Worm (Caenorhabditis elegans) whole organism, L4 larva: ENCODE data around the gene dct-1.

Experiments
- F26F4.8 ChIP-seq: fragments of 200-800 bp; sonication (Bioruptor generic); conservative IDR thresholded peaks from 2 replicates; pipeline ENCODE4 v1.3.6; 2022; ENCODE audit warnings: missing genetic modification characterization, missing compliant biosample characterization
- R02D3.7 ChIP-seq: fragments of 150-350 bp; sonication (generic microtip); optimal IDR thresholded peaks from 3 replicates; lab custom pipeline; 2014; ENCODE audit warnings: missing biosample characterization, missing genetic modification characterization
- Y105C5A.15 ChIP-seq: fragments of 200-800 bp; sonication (Bioruptor generic); IDR thresholded peaks from 2 replicates; pipeline ENCODE4 v1.3.6; 2022; ENCODE audit warnings: missing genetic modification characterization, missing compliant biosample characterization
- Y5F2A.4 ChIP-seq: fragments of 200-800 bp; sonication (Bioruptor generic); optimal IDR thresholded peaks from 2 replicates; lab custom pipeline; 2018; ENCODE audit warnings: mild to moderate bottlenecking, missing genetic modification characterization, missing compliant biosample characterization
- aha-1 ChIP-seq: fragments of 150-350 bp; peaks from one replicate; lab custom pipeline; 2014; ENCODE audit warnings: missing biosample characterization, missing genetic modification characterization
- arid-1 ChIP-seq: fragments of 200-800 bp; sonication (Bioruptor generic); conservative IDR thresholded peaks from 2 replicates; pipeline ENCODE4 v1.3.6; 2022; ENCODE audit warnings: missing genetic modification reagents, missing genetic modification characterization, missing compliant biosample characterization
- attf-4 ChIP-seq: sonication (generic microtip); optimal IDR thresholded peaks from 3 replicates; lab custom pipeline; 2017; ENCODE audit warnings: missing biosample characterization, missing genetic modification characterization
- ceh-44 ChIP-seq: fragments of 200-800 bp; sonication (Bioruptor generic); IDR thresholded peaks from 2 replicates; pipeline ENCODE4 v1.3.6; 2022; ENCODE audit warnings: missing genetic modification reagents, missing genetic modification characterization, missing compliant biosample characterization
- ceh-62 ChIP-seq: sonication (generic microtip); optimal IDR thresholded peaks from 2 replicates; lab custom pipeline; 2017; ENCODE audit warnings: missing biosample characterization, missing genetic modification characterization
- ceh-82 ChIP-seq: sonication (generic microtip); optimal IDR thresholded peaks from 2 replicates; lab custom pipeline; 2017; ENCODE audit warnings: missing biosample characterization, missing genetic modification characterization
- ctbp-1 ChIP-seq: fragments of 200-800 bp; sonication (Bioruptor generic); IDR thresholded peaks from 2 replicates; pipeline ENCODE4 v1.3.6; 2022; ENCODE audit warnings: missing genetic modification reagents, missing genetic modification characterization, missing compliant biosample characterization
- daf-12 ChIP-seq: fragments of 150-350 bp; optimal IDR thresholded peaks from 2 replicates; lab custom pipeline; 2014; ENCODE audit warnings: missing biosample characterization, missing genetic modification reagents, missing genetic modification characterization
- daf-16 ChIP-seq, 3 experiments: sonication (generic microtip); optimal IDR thresholded peaks; 2 replicates each; lab custom pipeline; 2016 to 2017; ENCODE audit warnings: missing genetic modification characterization in 3 of 3, missing genetic modification reagents in 3 of 3, mild to moderate bottlenecking in 2 of 3, missing compliant biosample characterization in 2 of 3, missing biosample characterization in 1 of 3, moderate library complexity in 1 of 3
- dmd-6 ChIP-seq: fragments of 200-800 bp; sonication (Bioruptor generic); IDR thresholded peaks from 2 replicates; pipeline ENCODE4 v1.3.6; 2022; ENCODE audit warnings: missing genetic modification reagents, missing genetic modification characterization, missing compliant biosample characterization
- dpl-1 ChIP-seq: fragments of 150-350 bp; optimal IDR thresholded peaks from 2 replicates; lab custom pipeline; 2014; ENCODE audit warnings: missing biosample characterization, missing genetic modification reagents, missing genetic modification characterization
- dve-1 ChIP-seq: sonication (generic microtip); optimal IDR thresholded peaks from 2 replicates; lab custom pipeline; 2017; ENCODE audit warnings: antibody characterized with exemption, mild to moderate bottlenecking, missing genetic modification characterization, missing compliant biosample characterization; ENCODE audit not compliant: insufficient read depth
- hlh-11 ChIP-seq: fragments of 200-800 bp; sonication (Bioruptor generic); optimal IDR thresholded peaks from 2 replicates; lab custom pipeline; 2018; ENCODE audit warnings: mild to moderate bottlenecking, missing genetic modification characterization, missing compliant biosample characterization
- hlh-30 ChIP-seq: sonication (generic microtip); optimal IDR thresholded peaks from 2 replicates; lab custom pipeline; 2017; ENCODE audit warnings: antibody characterized with exemption, mild to moderate bottlenecking, missing genetic modification characterization, missing compliant biosample characterization; ENCODE audit not compliant: insufficient read depth
- hmg-1.1 ChIP-seq: fragments of 200-800 bp; sonication (Bioruptor generic); IDR thresholded peaks from 2 replicates; pipeline ENCODE4 v1.3.6; 2022; ENCODE audit warnings: missing genetic modification reagents, missing genetic modification characterization, missing compliant biosample characterization
- lin-15B ChIP-seq: fragments of 150-350 bp; sonication (generic microtip); optimal IDR thresholded peaks from 3 replicates; lab custom pipeline; 2014; ENCODE audit warnings: missing biosample characterization, missing genetic modification characterization
- lin-38 ChIP-seq: fragments of 200-800 bp; sonication (Bioruptor generic); IDR thresholded peaks from 2 replicates; pipeline ENCODE4 v1.3.6; 2022; ENCODE audit warnings: missing genetic modification reagents, missing genetic modification characterization, missing compliant biosample characterization
- lir-3 ChIP-seq: sonication (generic microtip); optimal IDR thresholded peaks from 2 replicates; lab custom pipeline; 2016; ENCODE audit warnings: mild to moderate bottlenecking, missing genetic modification characterization, missing compliant biosample characterization
- madf-5 ChIP-seq, 2 experiments: fragments of 200-800 bp; sonication (Bioruptor generic); IDR thresholded peaks; 2 replicates each; pipeline ENCODE4 v1.3.6; 2022; ENCODE audit warnings: missing compliant biosample characterization in 2 of 2, missing genetic modification characterization in 2 of 2
- mdl-1 ChIP-seq, 2 experiments: fragments of 150-350 bp in 1 of 2; sonication (generic microtip) in 1 of 2; optimal IDR thresholded peaks; 2 replicates each; lab custom pipeline; 2014 to 2017; ENCODE audit warnings: missing biosample characterization in 2 of 2, missing genetic modification characterization in 2 of 2
- mdt-29 ChIP-seq: fragments of 200-800 bp; sonication (Bioruptor generic); IDR thresholded peaks from 2 replicates; pipeline ENCODE4 v1.3.6; 2022; ENCODE audit warnings: missing genetic modification reagents, missing genetic modification characterization, missing compliant biosample characterization
- mep-1 ChIP-seq: fragments of 150-350 bp; sonication (generic microtip); optimal IDR thresholded peaks from 3 replicates; lab custom pipeline; 2014; ENCODE audit warnings: missing biosample characterization, missing genetic modification characterization
- mxl-3 ChIP-seq: fragments of 200-800 bp; sonication (Bioruptor generic); optimal IDR thresholded peaks from 2 replicates; lab custom pipeline; 2018; ENCODE audit warnings: mild to moderate bottlenecking, missing genetic modification characterization, missing compliant biosample characterization
- nhr-28 ChIP-seq: fragments of 150-350 bp; optimal IDR thresholded peaks from 2 replicates; lab custom pipeline; 2014; ENCODE audit warnings: missing biosample characterization, missing genetic modification characterization
- nhr-41 ChIP-seq: fragments of 200-800 bp; sonication (Bioruptor generic); IDR thresholded peaks from 2 replicates; pipeline ENCODE4 v1.3.6; 2022; ENCODE audit warnings: missing genetic modification reagents, missing genetic modification characterization, missing compliant biosample characterization
- nhr-6 ChIP-seq: fragments of 150-350 bp; optimal IDR thresholded peaks from 2 replicates; lab custom pipeline; 2014; ENCODE audit warnings: missing biosample characterization, missing genetic modification characterization
- nhr-77 ChIP-seq: fragments of 150-350 bp; optimal IDR thresholded peaks from 2 replicates; lab custom pipeline; 2014; ENCODE audit warnings: missing biosample characterization, missing genetic modification characterization
- pqm-1 ChIP-seq: sonication (generic microtip); optimal IDR thresholded peaks from 2 replicates; lab custom pipeline; 2017; ENCODE audit warnings: missing biosample characterization, missing genetic modification characterization
- set-16 ChIP-seq: fragments of 200-800 bp; sonication (Bioruptor generic); IDR thresholded peaks from 2 replicates; pipeline ENCODE4 v1.3.6; 2022; ENCODE audit warnings: missing genetic modification reagents, missing genetic modification characterization, missing compliant biosample characterization
- spr-3 ChIP-seq: fragments of 200-800 bp; sonication (Bioruptor generic); optimal IDR thresholded peaks from 2 replicates; lab custom pipeline; 2018; ENCODE audit warnings: mild to moderate bottlenecking, missing genetic modification characterization, missing compliant biosample characterization
- unc-39 ChIP-seq: sonication (generic microtip); optimal IDR thresholded peaks from 2 replicates; lab custom pipeline; 2017; ENCODE audit warnings: missing biosample characterization, missing genetic modification characterization
- unc-62 ChIP-seq, 3 experiments: fragments of 150-350 bp in 1 of 3; sonication (generic microtip); optimal IDR thresholded peaks in 2 of 3; peaks in 1 of 3; 1 replicate in 1 of 3; 2 replicates in 2 of 3; lab custom pipeline; 2014 to 2017; ENCODE audit warnings: missing biosample characterization in 3 of 3, missing genetic modification characterization in 3 of 3, missing genetic modification reagents in 3 of 3, missing genotype in 1 of 3
- zag-1 ChIP-seq: fragments of 150-350 bp; optimal IDR thresholded peaks from 2 replicates; lab custom pipeline; 2014; ENCODE audit warnings: missing biosample characterization, missing genetic modification characterization
- zfp-2 ChIP-seq: sonication (generic microtip); optimal IDR thresholded peaks from 2 replicates; lab custom pipeline; 2016; ENCODE audit warnings: mild to moderate bottlenecking, missing genetic modification characterization, missing compliant biosample characterization
- zfp-3 ChIP-seq: fragments of 200-800 bp; sonication (Bioruptor generic); conservative IDR thresholded peaks from 2 replicates; pipeline ENCODE4 v1.3.6; 2022; ENCODE audit warnings: missing genetic modification reagents, missing genetic modification characterization, missing compliant biosample characterization

Gene dct-1

DNA sequence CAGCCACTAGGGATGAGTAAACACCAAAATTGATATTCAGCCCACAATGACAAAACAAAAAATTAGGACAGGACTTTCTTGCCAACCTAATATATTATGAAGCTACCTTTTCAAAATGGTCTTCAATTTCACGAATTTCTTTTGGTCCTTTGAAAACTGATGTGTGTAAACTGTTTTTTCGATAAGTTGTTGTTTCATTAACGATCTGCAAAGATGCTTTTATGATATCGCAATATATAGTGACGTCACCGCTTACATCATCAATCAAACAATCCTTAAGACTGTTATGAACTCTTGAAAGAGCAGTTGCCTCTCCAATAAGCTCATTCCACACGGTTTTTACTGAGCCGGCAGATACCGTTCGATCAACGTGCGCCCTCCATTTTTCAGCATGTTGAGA is 37.9 kb downstream of the dct-1 start:
- TF ChIP-seq R02D3.7 = no peak
- peak; percentile 83 for TF ChIP-seq aha-1 (tag; lab: Kevin White, UChicago)

DNA sequence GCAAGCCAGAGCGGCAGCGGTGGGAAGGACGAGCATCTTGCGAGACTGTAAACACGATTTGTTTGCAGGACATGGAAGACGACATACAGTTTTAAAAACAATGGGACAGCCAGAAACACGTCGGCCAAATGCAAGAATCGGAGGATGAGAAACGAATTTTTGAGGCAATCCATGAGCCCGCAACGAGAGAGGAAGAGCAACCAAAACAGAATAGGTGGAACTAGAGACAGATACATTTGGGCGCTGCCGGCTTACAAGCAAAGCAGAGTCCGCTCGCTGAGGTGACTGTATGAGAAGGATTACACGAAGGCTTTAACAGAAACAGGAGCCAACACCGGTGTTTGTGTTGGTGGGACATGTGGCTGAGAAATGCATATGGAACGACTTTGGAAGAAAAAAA is 40.3 kb downstream of the dct-1 start:
- TF ChIP-seq spr-3 (GFP tag; lab: Kevin White, UChicago) (no peak), unc-62 (GFP tag; optimal IDR thresholded peaks at IDR 0.05 in 1 of 2; lab: Kevin White, UChicago) (peak in 1 of 2 experiments; percentile 92), unc-62 (tag; optimal IDR thresholded peaks at IDR 0.05; lab: Kevin White, UChicago) (no peak)

DNA sequence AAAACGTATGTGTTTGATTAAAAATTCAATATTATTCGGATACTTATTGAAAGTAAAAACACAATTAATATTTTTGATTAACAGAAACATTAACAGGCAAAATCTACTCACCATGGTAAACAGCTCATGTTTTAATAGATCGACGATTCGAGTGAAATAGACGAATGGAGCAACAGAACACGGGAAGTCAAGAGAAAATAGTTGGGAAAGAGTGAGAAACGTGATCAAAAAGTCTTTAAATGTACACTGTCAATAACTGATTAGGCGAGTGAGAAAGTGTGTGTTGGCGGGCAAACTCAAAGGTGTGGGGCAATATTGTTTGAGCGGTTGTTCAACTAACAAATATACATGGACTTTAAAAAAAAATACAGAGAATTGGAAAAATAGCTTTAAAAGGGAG is 43.8 kb downstream of the dct-1 start, which contains the start of gene sdpn-1:
sdpn-1 (minus strand) TSS at position 262 of the 400 bp plus-strand sequence.
- TF ChIP-seq pqm-1 (tag; lab: Kevin White, UChicago) (peak; percentile 43), daf-16 (GFP tag; optimal IDR thresholded peaks at IDR 0.05; lab: Kevin White, UChicago) (no peak), daf-16 (tag; optimal IDR thresholded peaks at IDR 0.05; lab: Kevin White, UChicago) (peak; percentile 98), dpl-1 (GFP tag; lab: Kevin White, UChicago) (no peak), nhr-28 (peak; percentile 29), F26F4.8 (GFP tag; lab: Robert Waterston, UW) (no peak), madf-5 (GFP tag; IDR thresholded peaks at IDR 0.05; lab: Robert Waterston, UW) (no peak), dve-1 (tag; lab: Kevin White, UChicago) (peak; percentile 4), zfp-3 (GFP tag; lab: Robert Waterston, UW) (no peak), daf-12 (tag; lab: Kevin White, UChicago) (no peak), aha-1 (tag; lab: Kevin White, UChicago) (peak; percentile 6), Y5F2A.4 (GFP tag; lab: Kevin White, UChicago) (no peak), arid-1 (GFP tag; lab: Robert Waterston, UW) (no peak), hmg-1.1 (GFP tag; lab: Robert Waterston, UW) (no peak), lir-3 (tag; lab: Kevin White, UChicago) (no peak), mdl-1 (tag; optimal IDR thresholded peaks at IDR 0.05; lab: Kevin White, UChicago) (no peak), Y105C5A.15 (no peak), nhr-77 (tag; lab: Kevin White, UChicago) (peak; percentile 18), hlh-30 (tag; lab: Kevin White, UChicago) (peak; percentile 37), ceh-44 (no peak), dmd-6 (GFP tag; lab: Robert Waterston, UW) (peak; percentile 20; the same call in 1 of the 2 replicates), hlh-11 (peak; percentile 33)

DNA sequence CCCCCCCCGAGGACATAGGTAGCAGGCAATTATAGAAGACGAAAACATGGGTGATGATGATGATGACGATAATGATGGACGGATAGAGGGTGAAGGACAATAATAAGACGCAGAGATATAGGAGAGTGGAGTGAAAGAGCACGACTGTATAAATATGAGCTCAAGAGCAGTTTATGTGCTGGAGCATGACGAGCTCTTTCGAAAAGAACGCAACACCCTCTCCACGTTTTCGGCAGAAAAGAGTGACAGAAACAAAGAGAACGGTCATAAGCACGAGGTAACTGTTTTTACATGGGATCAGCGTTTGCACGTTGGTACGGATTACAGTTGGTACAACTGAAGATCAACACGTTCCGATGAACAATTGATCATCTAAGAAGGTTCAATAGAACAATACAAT is 44.8 kb downstream of the dct-1 start:
- peak in 1 of 2 experiments; percentile 37 for TF ChIP-seq unc-62 (GFP tag; optimal IDR thresholded peaks at IDR 0.05 in 1 of 2; lab: Kevin White, UChicago)
- TF ChIP-seq unc-62 (tag; optimal IDR thresholded peaks at IDR 0.05; lab: Kevin White, UChicago) = no peak
- no peak for TF ChIP-seq lin-38 (GFP tag; lab: Robert Waterston, UW)

DNA sequence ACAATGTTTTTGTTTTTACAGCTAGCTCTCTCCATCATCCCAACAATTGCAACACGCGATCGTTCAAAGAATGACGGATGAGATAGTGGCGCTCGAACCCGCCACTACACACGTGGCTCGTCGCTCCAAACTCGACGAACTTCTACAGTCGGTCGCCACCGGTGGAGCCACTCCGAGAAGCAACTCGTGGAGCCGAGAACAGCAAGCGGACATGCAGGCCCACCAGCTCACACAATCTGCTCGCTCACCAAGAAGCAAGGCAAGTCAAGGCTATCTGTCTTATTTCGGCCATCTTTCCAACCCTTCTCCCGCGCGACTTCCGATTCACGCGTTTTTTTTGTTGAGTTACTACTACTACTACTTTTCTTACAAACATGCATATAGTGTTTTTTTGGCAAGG is 49.5 kb downstream of the dct-1 start, which contains the start of the genes F45E1.1 and F45E1.2:
F45E1.1 (plus strand) TSS at position 20 of the 400 bp plus-strand sequence.
F45E1.2 (plus strand) TSS at position 71 of the 400 bp plus-strand sequence.
- TF ChIP-seq nhr-6 (no peak), aha-1 (tag; lab: Kevin White, UChicago) (peak; percentile 18), set-16 (GFP tag; lab: Robert Waterston, UW) (peak; percentile 76; the same call in 1 of the 2 replicates)

DNA sequence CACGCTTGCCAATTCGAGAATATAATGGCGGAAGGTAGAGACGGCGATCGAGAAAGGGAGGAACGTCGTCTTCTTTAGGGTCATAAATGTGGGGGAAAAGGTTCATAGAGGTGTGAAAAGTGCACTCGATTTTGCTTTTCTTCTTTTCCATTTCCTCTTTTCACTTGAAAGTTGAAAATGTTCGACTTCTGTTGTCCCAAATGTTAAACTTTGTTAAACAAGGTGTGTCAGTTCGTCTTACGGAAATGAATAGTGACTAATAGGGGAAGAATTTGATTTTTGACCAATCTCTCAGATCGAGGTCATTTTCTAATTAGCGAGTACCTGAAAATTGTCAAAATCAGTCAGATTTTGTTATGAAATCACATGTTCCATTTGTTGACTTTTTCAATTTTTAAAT is 50.7 kb downstream of the dct-1 start:
- no peak for TF ChIP-seq F26F4.8 (GFP tag; lab: Robert Waterston, UW)
- peak; percentile 10 for TF ChIP-seq mxl-3 (GFP tag; lab: Kevin White, UChicago)
- TF ChIP-seq zfp-2 (tag; lab: Kevin White, UChicago) = no peak
- no peak for TF ChIP-seq nhr-41 (GFP tag; lab: Robert Waterston, UW)
- no peak for TF ChIP-seq arid-1 (GFP tag; lab: Robert Waterston, UW)
- no peak for TF ChIP-seq ceh-62
- TF ChIP-seq mdt-29 (GFP tag; lab: Robert Waterston, UW) = no peak
- peak in 1 of 2 experiments; percentile 18 for TF ChIP-seq unc-62 (GFP tag; optimal IDR thresholded peaks at IDR 0.05 in 1 of 2; lab: Kevin White, UChicago)
- TF ChIP-seq unc-62 (tag; optimal IDR thresholded peaks at IDR 0.05; lab: Kevin White, UChicago) = no peak
- TF ChIP-seq attf-4 (tag; lab: Kevin White, UChicago) = no peak
- TF ChIP-seq ceh-82 (tag; lab: Kevin White, UChicago) = no peak
- TF ChIP-seq daf-12 (tag; lab: Kevin White, UChicago) = no peak
- TF ChIP-seq mep-1 (tag; lab: Kevin White, UChicago) = no peak
- TF ChIP-seq lin-38 (GFP tag; lab: Robert Waterston, UW) = no peak
- peak; percentile 52 for TF ChIP-seq aha-1 (tag; lab: Kevin White, UChicago)
- TF ChIP-seq unc-39 = no peak
- TF ChIP-seq hlh-11 = no peak
- no peak for TF ChIP-seq lin-15B (tag; lab: Kevin White, UChicago)
- no peak for TF ChIP-seq ctbp-1 (GFP tag; lab: Robert Waterston, UW)
- TF ChIP-seq zag-1 (tag; lab: Kevin White, UChicago) = no peak
